Fruit fly (Drosophila melanogaster) Kc167 (cell line): Measurements from ENCODE around the gene CG17292.

ENCODE experiments used
- Myc ChIP-seq: fragments of >200 bp; optimal IDR thresholded peaks from 2 replicates; lab custom pipeline; 2017; ENCODE audit warnings: missing external identifiers
- Sin3A ChIP-seq: fragments of >200 bp; optimal IDR thresholded peaks from 2 replicates; lab custom pipeline; 2018; ENCODE audit warnings: missing external identifiers
- h ChIP-seq: fragments of >200 bp; optimal IDR thresholded peaks from 3 replicates; lab custom pipeline; 2018; ENCODE audit warnings: missing external identifiers
- insv ChIP-seq: fragments of >200 bp; optimal IDR thresholded peaks from 3 replicates; lab custom pipeline; 2018; ENCODE audit warnings: missing external identifiers
- psq ChIP-seq: fragments of >200 bp; optimal IDR thresholded peaks from 2 replicates; lab custom pipeline; 2017; ENCODE audit warnings: missing external identifiers
- ttk ChIP-seq: sonication (Bioruptor generic); optimal IDR thresholded peaks from 2 replicates; lab custom pipeline; 2017; ENCODE audit warnings: missing external identifiers

Gene CG17292

dm6 chr2L:8339751-8340349 is 30.4 kb upstream of the CG17292 start:
- no peak for TF ChIP-seq h (lab: Kevin White, UChicago)
- no peak for TF ChIP-seq ttk (lab: Kevin White, UChicago)
- no peak for TF ChIP-seq Myc (lab: Kevin White, UChicago)
- TF ChIP-seq Sin3A (lab: Kevin White, UChicago), result no peak
- TF ChIP-seq psq (lab: Kevin White, UChicago), result no peak
- TF ChIP-seq insv, result no peak

- TF ChIP-seq Myc (lab: Kevin White, UChicago) (no peak), insv (no peak), Sin3A (lab: Kevin White, UChicago) (no peak), ttk (lab: Kevin White, UChicago) (no peak), psq (lab: Kevin White, UChicago) (no peak), h (lab: Kevin White, UChicago) (no peak)
These were observed 27.9 kb upstream of the CG17292 start, which contains the start of gene CG14273 for dm6 chr2L:8342395-8342794. TSS of gene CG14273 (plus strand) at chr2L:8342695.

- no peak for TF ChIP-seq psq (lab: Kevin White, UChicago)
- TF ChIP-seq Myc (lab: Kevin White, UChicago), result no peak
- no peak for TF ChIP-seq Sin3A (lab: Kevin White, UChicago)
- no peak for TF ChIP-seq h (lab: Kevin White, UChicago)
- no peak for TF ChIP-seq insv
- TF ChIP-seq ttk (lab: Kevin White, UChicago), result no peak
These were observed 25.7 kb upstream of the CG17292 start for dm6 chr2L:8344536-8344935.

DNA sequence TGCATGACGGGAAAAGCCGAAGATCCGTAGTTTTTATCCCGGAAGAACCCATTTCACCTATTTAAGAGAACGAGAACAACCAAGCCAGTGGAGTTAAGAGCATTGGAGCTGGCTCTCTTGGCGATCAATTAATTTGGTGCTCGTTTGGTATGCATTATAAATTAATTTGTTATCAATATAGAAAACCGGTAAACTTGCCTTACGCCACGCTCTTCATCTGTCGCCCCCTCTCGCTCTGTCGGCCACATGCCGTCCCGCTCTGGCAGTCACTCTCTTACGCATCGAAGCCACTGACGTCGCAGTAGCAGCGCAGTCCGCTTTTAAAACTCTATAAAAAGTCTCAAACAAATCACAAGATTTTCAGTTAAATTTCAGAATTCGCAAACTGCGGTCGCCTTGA is 24.0 kb upstream of the CG17292 start, which contains the start of gene CG7778:
TSS of gene CG7778 (plus strand) at position 361 of the 400 bp plus-strand sequence.
- TF ChIP-seq Sin3A (lab: Kevin White, UChicago) (no peak), Myc (lab: Kevin White, UChicago) (no peak), psq (lab: Kevin White, UChicago) (no peak), ttk (lab: Kevin White, UChicago) (no peak), h (lab: Kevin White, UChicago) (no peak), insv (no peak)

DNA sequence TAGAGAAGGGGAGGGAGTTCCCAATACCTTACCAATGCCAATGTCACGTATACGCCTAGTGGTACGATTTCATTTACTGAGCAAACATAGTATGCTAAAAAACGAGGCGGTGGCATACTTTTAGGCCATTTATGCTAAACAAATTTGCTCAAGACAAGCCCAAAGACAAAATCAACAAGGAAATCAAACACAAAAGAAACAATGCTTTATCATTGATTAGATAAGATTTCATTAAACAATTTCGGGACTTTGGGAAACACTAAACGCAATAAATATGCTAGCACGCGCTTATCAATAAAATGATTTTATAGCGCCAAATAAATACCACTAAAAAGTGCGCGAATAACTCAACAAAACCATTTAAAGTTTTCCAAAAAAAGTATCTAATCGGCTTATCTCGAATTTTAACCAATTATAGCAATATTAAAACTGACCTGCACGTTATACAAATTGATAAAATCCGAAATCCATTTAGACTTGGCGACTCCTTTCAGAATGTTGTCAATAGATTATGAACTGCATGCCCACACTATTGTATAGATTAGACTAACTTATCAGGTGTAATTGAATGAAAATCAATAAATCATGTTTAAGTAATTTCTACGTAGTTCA is 19.6 kb upstream of the CG17292 start:
- no peak for TF ChIP-seq ttk (lab: Kevin White, UChicago)
- TF ChIP-seq insv, result no peak
- no peak for TF ChIP-seq Myc (lab: Kevin White, UChicago)
- TF ChIP-seq h (lab: Kevin White, UChicago), result no peak
- TF ChIP-seq psq (lab: Kevin White, UChicago), result no peak
- TF ChIP-seq Sin3A (lab: Kevin White, UChicago), result no peak

- no peak for TF ChIP-seq Sin3A (lab: Kevin White, UChicago)
- TF ChIP-seq h (lab: Kevin White, UChicago), result no peak
- TF ChIP-seq insv, result no peak
- TF ChIP-seq Myc (lab: Kevin White, UChicago), result no peak
- no peak for TF ChIP-seq psq (lab: Kevin White, UChicago)
- no peak for TF ChIP-seq ttk (lab: Kevin White, UChicago)
These were observed 18.9 kb upstream of the CG17292 start for dm6 chr2L:8351333-8351732.

DNA sequence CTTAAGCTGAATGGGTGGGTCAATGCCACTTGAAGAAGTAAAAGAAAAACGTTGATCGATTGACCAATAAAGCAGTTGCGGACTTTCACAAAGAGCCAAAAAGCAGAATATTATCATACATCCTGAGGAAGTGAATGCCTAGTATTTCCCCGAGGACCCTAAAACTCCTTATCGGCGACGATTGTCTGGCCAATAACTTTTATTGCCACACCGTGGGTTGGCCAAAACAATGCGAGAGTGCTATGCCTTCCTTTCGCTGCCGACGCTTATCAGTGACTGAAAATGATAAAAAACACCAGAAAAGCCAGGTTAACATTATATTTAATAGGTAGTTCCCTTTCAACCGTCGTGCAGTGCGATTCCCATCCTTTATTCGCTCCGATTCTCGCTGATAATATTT is 18.4 kb upstream of the CG17292 start, which contains the start of gene Mur29B:
TSS of gene Mur29B (plus strand) at position 324 of the 400 bp plus-strand sequence.
- TF ChIP-seq psq (lab: Kevin White, UChicago) (no peak), Sin3A (lab: Kevin White, UChicago) (no peak), ttk (lab: Kevin White, UChicago) (no peak), h (lab: Kevin White, UChicago) (no peak), Myc (lab: Kevin White, UChicago) (no peak), insv (no peak)

- TF ChIP-seq Myc (lab: Kevin White, UChicago), result no peak
- no peak for TF ChIP-seq ttk (lab: Kevin White, UChicago)
- no peak for TF ChIP-seq Sin3A (lab: Kevin White, UChicago)
- TF ChIP-seq insv, result no peak
- TF ChIP-seq psq (lab: Kevin White, UChicago), result no peak
- TF ChIP-seq h (lab: Kevin White, UChicago), result no peak
These were observed 14.8 kb upstream of the CG17292 start for dm6 chr2L:8355419-8355818.

DNA sequence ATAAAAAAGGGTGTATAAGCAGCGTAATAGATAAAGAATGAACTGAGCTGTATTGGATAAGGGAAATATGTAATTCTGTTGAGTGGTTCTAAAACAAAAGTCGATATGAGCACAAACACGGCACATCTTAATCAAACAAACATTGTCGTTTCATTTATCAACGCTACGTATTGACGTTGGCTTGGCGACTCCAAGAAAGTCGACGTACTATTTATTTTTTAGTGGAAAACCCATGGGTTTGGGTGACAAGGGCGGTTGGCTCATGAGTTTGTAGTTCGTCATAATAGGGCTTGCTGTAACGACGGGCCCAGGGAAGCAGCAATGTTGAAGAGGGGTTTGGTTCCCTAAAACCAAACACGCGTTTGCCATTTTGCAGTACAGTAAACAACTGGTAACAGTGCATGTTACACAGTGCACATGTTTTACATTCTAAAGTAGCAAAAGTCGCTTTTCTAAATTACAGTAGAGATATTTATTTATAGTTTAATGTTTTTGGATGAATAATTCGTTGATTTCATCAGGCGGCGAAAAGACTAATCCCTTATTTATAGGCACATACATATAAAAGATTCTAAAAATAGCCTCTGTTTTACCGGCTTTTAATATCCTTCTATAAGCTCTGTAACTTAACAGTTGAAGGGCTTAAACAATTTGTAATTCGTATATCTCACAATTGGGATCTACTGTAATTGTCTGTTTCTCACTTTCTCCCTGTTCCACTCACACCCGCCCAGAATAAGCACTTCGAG is 8.9 kb upstream of the CG17292 start:
- TF ChIP-seq Myc (lab: Kevin White, UChicago) (no peak), ttk (lab: Kevin White, UChicago) (no peak), Sin3A (lab: Kevin White, UChicago) (no peak), h (lab: Kevin White, UChicago) (no peak)

DNA sequence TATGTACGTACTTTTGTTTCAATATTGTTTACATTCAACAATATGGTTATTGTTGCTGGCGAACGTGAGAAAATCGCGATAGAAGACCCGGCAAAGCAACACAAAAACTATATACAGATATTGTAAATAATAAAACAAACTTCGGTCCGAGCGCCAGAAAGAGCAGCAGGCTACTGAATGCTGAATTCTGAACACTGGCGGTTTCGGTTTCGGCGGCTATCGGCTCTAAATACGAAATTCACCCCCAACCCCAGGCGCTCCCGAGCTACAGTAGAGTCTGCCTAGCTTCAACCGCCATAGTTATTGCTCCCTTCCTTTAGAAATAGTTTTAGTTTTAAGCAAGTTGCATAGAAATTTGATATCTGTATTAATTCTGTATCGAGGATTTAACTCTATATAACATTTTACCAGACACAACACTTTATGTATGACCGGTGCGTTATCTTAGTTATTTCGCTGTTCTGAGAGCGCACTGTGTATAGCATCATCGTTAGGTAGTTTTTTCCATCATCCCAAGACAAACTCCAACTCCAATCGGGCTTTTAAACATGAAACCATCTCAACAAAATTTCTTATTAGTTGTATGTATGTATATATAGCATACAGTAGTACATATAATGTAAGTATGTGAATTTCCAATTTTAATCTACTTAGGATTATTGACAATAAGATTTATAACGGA is 7.8 kb upstream of the CG17292 start, which contains the start of gene CG7627:
TSS of gene CG7627 (minus strand) at position 197 of the 682 bp plus-strand sequence.
- no peak for TF ChIP-seq ttk (lab: Kevin White, UChicago)
- TF ChIP-seq psq (lab: Kevin White, UChicago), result no peak
- no peak for TF ChIP-seq insv
- no peak for TF ChIP-seq h (lab: Kevin White, UChicago)
- TF ChIP-seq Myc (lab: Kevin White, UChicago), result no peak
- no peak for TF ChIP-seq Sin3A (lab: Kevin White, UChicago)

DNA sequence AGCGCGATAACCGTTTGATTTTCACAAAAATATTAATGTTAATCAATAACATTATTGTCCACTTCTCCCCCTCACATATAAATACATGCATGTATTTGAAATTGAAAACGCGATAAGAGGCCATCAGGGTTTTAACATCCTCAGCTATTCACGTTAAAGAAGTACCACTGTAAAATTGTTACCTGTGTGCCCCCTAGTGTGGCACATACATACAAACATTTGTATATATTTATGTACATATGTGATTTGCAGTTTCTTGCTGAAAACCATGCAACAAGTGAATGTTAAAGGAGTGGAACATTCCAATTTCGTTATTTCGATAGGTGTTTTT is 7.3 kb upstream of the CG17292 start:
- TF ChIP-seq psq (lab: Kevin White, UChicago), result no peak
- TF ChIP-seq ttk (lab: Kevin White, UChicago), result no peak
- TF ChIP-seq h (lab: Kevin White, UChicago), result no peak
- no peak for TF ChIP-seq insv
- no peak for TF ChIP-seq Sin3A (lab: Kevin White, UChicago)
- TF ChIP-seq Myc (lab: Kevin White, UChicago), result no peak
